Worm (Caenorhabditis elegans) whole organism, L4/young adult: ENCODE results near the gene atln-1.

Experiments
- W03F9.2 ChIP-seq: fragments of 150-350 bp; optimal IDR thresholded peaks from 2 replicates; lab custom pipeline; 2014; ENCODE audit warnings: missing biosample characterization, missing genetic modification characterization
- dao-5 ChIP-seq: sonication (generic microtip); optimal IDR thresholded peaks from 2 replicates; lab custom pipeline; 2016; ENCODE audit warnings: missing genotype, missing genetic modification characterization, moderate library complexity, missing compliant biosample characterization

- TF ChIP-seq W03F9.2 (tag; lab: Kevin White, UChicago) (peak; percentile 30), dao-5 (tag; lab: Kevin White, UChicago) (no peak)
Measured at ce11 chrIV:2801004-2801403, 12.5 kb downstream of the atln-1 start.
